In genomic region chr3L:22471586-22472291, dm6 we compare ENCODE assay signal across 5 fruit fly cellular contexts.
TF ChIP-seq lines count a peak whose summit lies in the region.

No protein-coding gene starts in this region.

- TF ChIP-seq CTCF in whole organism, embryonic (GFP tag; optimal IDR thresholded peaks at IDR 0.05; lab: Kevin White, UChicago), result no peak

TF ChIP-seq in whole organism, adult, 20 proteins besides CTCF, POLR2A, EP300 and RAD21 (continues in another document):
- TF ChIP-seq Clk (GFP tag; optimal IDR thresholded peaks at IDR 0.05; lab: Kevin White, UChicago) (peak; percentile 54), Crg-1 (GFP tag; optimal IDR thresholded peaks at IDR 0.05; lab: Kevin White, UChicago) (no peak), toe (GFP tag; optimal IDR thresholded peaks at IDR 0.05; lab: Kevin White, UChicago) (no peak), Mnt (GFP tag; optimal IDR thresholded peaks at IDR 0.05; lab: Kevin White, UChicago) (no peak), pad (GFP tag; optimal IDR thresholded peaks at IDR 0.05; lab: Kevin White, UChicago) (peak; percentile 59), bab1 (GFP tag; optimal IDR thresholded peaks at IDR 0.05; lab: Kevin White, UChicago) (no peak), cic (GFP tag; optimal IDR thresholded peaks at IDR 0.05; lab: Kevin White, UChicago) (peak; percentile 3), CG5204 (GFP tag; optimal IDR thresholded peaks at IDR 0.05; lab: Kevin White, UChicago) (no peak), CG12768 (GFP tag; optimal IDR thresholded peaks at IDR 0.05; lab: Kevin White, UChicago) (peak; percentile 81), CG11617 (GFP tag; optimal IDR thresholded peaks at IDR 0.05; lab: Kevin White, UChicago) (peak; percentile 88), Hr96 (GFP tag; optimal IDR thresholded peaks at IDR 0.05; lab: Kevin White, UChicago) (no peak), ovo (GFP tag; optimal IDR thresholded peaks at IDR 0.05; lab: Kevin White, UChicago) (no peak), CG1620 (GFP tag; optimal IDR thresholded peaks at IDR 0.05; lab: Kevin White, UChicago) (no peak), CG7045 (GFP tag; optimal IDR thresholded peaks at IDR 0.05; lab: Kevin White, UChicago) (peak; percentile 68), CG7101 (tag; optimal IDR thresholded peaks at IDR 0.05; lab: Kevin White, UChicago) (peak; percentile 83), cnc (optimal IDR thresholded peaks at IDR 0.05; lab: Kevin White, UChicago) (peak in 1 of 2 experiments; percentile 51), kay (GFP tag; lab: Kevin White, UChicago; ENCODE audit: borderline replicate concordance) (peak; percentile 23), tj (GFP tag; optimal IDR thresholded peaks at IDR 0.05; lab: Kevin White, UChicago) (peak; percentile 42)

TF ChIP-seq in whole organism, embryonic, 481 proteins besides CTCF, POLR2A, EP300 and RAD21 (continues in another document):
- TF ChIP-seq eve (GFP tag; optimal IDR thresholded peaks at IDR 0.05; lab: Kevin White, UChicago) (no peak), run (tag; optimal IDR thresholded peaks at IDR 0.05; lab: Kevin White, UChicago) (peak; percentile 11), Hey (tag; optimal IDR thresholded peaks at IDR 0.05; lab: Kevin White, UChicago) (no peak), Doc3 (GFP tag; IDR thresholded peaks at IDR 0.05; lab: Robert Waterston, UW; ENCODE audit: partially characterized antibody) (no peak), Tbp (GFP tag; optimal IDR thresholded peaks at IDR 0.05; lab: Kevin White, UChicago) (no peak), Nf-YC (tag; optimal IDR thresholded peaks at IDR 0.05; lab: Kevin White, UChicago) (no peak), CG6272 (GFP tag; IDR thresholded peaks at IDR 0.05; lab: Robert Waterston, UW) (peak; percentile 19; the same call in 1 of the 2 replicates), CG14667 (GFP tag; IDR thresholded peaks at IDR 0.05; lab: Robert Waterston, UW) (no peak), PHDP (tag; optimal IDR thresholded peaks at IDR 0.05; lab: Kevin White, UChicago) (peak; percentile 77), CG2678 (tag; optimal IDR thresholded peaks at IDR 0.05; lab: Kevin White, UChicago) (peak; percentile 81), CG9727 (GFP tag; optimal IDR thresholded peaks at IDR 0.05; lab: Kevin White, UChicago) (peak; percentile 43), D19A (tag; optimal IDR thresholded peaks at IDR 0.05; lab: Kevin White, UChicago) (no peak), NfI (GFP tag; optimal IDR thresholded peaks at IDR 0.05; lab: Kevin White, UChicago) (peak; percentile 59), CG4730 (GFP tag; IDR thresholded peaks at IDR 0.05; lab: Robert Waterston, UW) (peak; percentile 29; the same call in 1 of the 2 replicates), CG9437 (GFP tag; optimal IDR thresholded peaks at IDR 0.05; lab: Kevin White, UChicago) (peak; percentile 9), CG31365 (tag; optimal IDR thresholded peaks at IDR 0.05; lab: Kevin White, UChicago) (no peak), CG9876 (GFP tag; optimal IDR thresholded peaks at IDR 0.05; lab: Kevin White, UChicago) (no peak), da (GFP tag; optimal IDR thresholded peaks at IDR 0.05; lab: Kevin White, UChicago) (no peak), pita (GFP tag; optimal IDR thresholded peaks at IDR 0.05; lab: Kevin White, UChicago) (no peak)

TF ChIP-seq in whole organism, prepupa, 60 proteins besides CTCF, POLR2A, EP300 and RAD21 (continues in another document):
- no peak for TF ChIP-seq CG10669 (GFP tag; optimal IDR thresholded peaks at IDR 0.05; lab: Kevin White, UChicago)
- TF ChIP-seq CG6808 (GFP tag; optimal IDR thresholded peaks at IDR 0.05; lab: Kevin White, UChicago), result no peak
- no peak for TF ChIP-seq Eip78C (GFP tag; lab: Kevin White, UChicago)
- TF ChIP-seq Hr39 (GFP tag; optimal IDR thresholded peaks at IDR 0.05; lab: Kevin White, UChicago), result no peak
- no peak for TF ChIP-seq OdsH (GFP tag; optimal IDR thresholded peaks at IDR 0.05; lab: Kevin White, UChicago)
- no peak for TF ChIP-seq CG3032 (tag; optimal IDR thresholded peaks at IDR 0.05; lab: Kevin White, UChicago)
- TF ChIP-seq CG6792 (GFP tag; optimal IDR thresholded peaks at IDR 0.05; lab: Kevin White, UChicago), result no peak
- 0 out of 2 replicates have a peak, but pooled peaks have one; percentile 11 for TF ChIP-seq CG15336 (GFP tag; IDR thresholded peaks at IDR 0.05; lab: Robert Waterston, UW)
- TF ChIP-seq CG8319 (GFP tag; optimal IDR thresholded peaks at IDR 0.05; lab: Kevin White, UChicago), result no peak
- TF ChIP-seq Sox102F (GFP tag; optimal IDR thresholded peaks at IDR 0.05; lab: Kevin White, UChicago), result no peak
- no peak for TF ChIP-seq CG4318 (GFP tag; optimal IDR thresholded peaks at IDR 0.05; lab: Kevin White, UChicago)
- no peak for TF ChIP-seq CG9139 (GFP tag; optimal IDR thresholded peaks at IDR 0.05; lab: Kevin White, UChicago)
- no peak for TF ChIP-seq CG11762 (GFP tag; optimal IDR thresholded peaks at IDR 0.05; lab: Kevin White, UChicago; ENCODE audit: insufficient read depth)
- TF ChIP-seq lz (GFP tag; optimal IDR thresholded peaks at IDR 0.05; lab: Kevin White, UChicago), result no peak
- TF ChIP-seq fd85E (GFP tag; optimal IDR thresholded peaks at IDR 0.05; lab: Kevin White, UChicago), result no peak
- TF ChIP-seq ss (GFP tag; optimal IDR thresholded peaks at IDR 0.05; lab: Kevin White, UChicago), result no peak
- TF ChIP-seq CG8632 (GFP tag; optimal IDR thresholded peaks at IDR 0.05; lab: Kevin White, UChicago), result peak; percentile 2
- TF ChIP-seq CG6163 (GFP tag; IDR thresholded peaks at IDR 0.05; lab: Robert Waterston, UW), result peak; percentile 34; the same call in 1 of the 3 replicates
- no peak for TF ChIP-seq CG34406 (GFP tag; optimal IDR thresholded peaks at IDR 0.05; lab: Kevin White, UChicago)
- no peak for TF ChIP-seq Sox14 (GFP tag; optimal IDR thresholded peaks at IDR 0.05; lab: Kevin White, UChicago)

TF ChIP-seq in whole organism, pupa, 21 proteins besides CTCF, POLR2A, EP300 and RAD21:
- no peak for TF ChIP-seq CG12605 (GFP tag; IDR thresholded peaks at IDR 0.05; lab: Robert Waterston, UW)
- no peak for TF ChIP-seq gl (tag; optimal IDR thresholded peaks at IDR 0.05; lab: Kevin White, UChicago)
- TF ChIP-seq CG14655 (GFP tag; optimal IDR thresholded peaks at IDR 0.05; lab: Kevin White, UChicago), result peak; percentile 21
- 0 out of 3 replicates have a peak, but pooled peaks have one; percentile 15 for TF ChIP-seq CG4496 (GFP tag; IDR thresholded peaks at IDR 0.05; lab: Robert Waterston, UW)
TF ChIP-seq in whole organism, pupa: peak in this region for 2.

TF ChIP-seq in whole organism, wandering third instar larva, 38 proteins besides CTCF, POLR2A, EP300 and RAD21 (continues in another document):
- TF ChIP-seq Dfd (GFP tag; optimal IDR thresholded peaks at IDR 0.05; lab: Kevin White, UChicago) (no peak), usp (GFP tag; optimal IDR thresholded peaks at IDR 0.05; lab: Kevin White, UChicago) (no peak), pan (optimal IDR thresholded peaks at IDR 0.05; lab: Kevin White, UChicago) (no peak), CrebA (GFP tag; optimal IDR thresholded peaks at IDR 0.05; lab: Kevin White, UChicago; ENCODE audit: borderline replicate concordance) (peak; percentile 24), Abd-B (GFP tag; optimal IDR thresholded peaks at IDR 0.05; lab: Kevin White, UChicago) (no peak), dmrt93B (GFP tag; optimal IDR thresholded peaks at IDR 0.05; lab: Kevin White, UChicago) (no peak), Dif (GFP tag; optimal IDR thresholded peaks at IDR 0.05; lab: Kevin White, UChicago; ENCODE audit: partially characterized antibody) (peak; percentile 23), h (GFP tag; optimal IDR thresholded peaks at IDR 0.05; lab: Kevin White, UChicago) (no peak), woc (GFP tag; optimal IDR thresholded peaks at IDR 0.05; lab: Kevin White, UChicago) (no peak), dsf (GFP tag; optimal IDR thresholded peaks at IDR 0.05; lab: Kevin White, UChicago; ENCODE audit: borderline replicate concordance) (no peak), CG32264 (GFP tag; optimal IDR thresholded peaks at IDR 0.05; lab: Kevin White, UChicago) (no peak), HLH106 (tag; optimal IDR thresholded peaks at IDR 0.05; lab: Kevin White, UChicago) (peak; percentile 40), GATAd (GFP tag; optimal IDR thresholded peaks at IDR 0.05; lab: Kevin White, UChicago) (no peak), rgr (GFP tag; optimal IDR thresholded peaks at IDR 0.05; lab: Kevin White, UChicago) (peak; percentile 5), N (GFP tag; optimal IDR thresholded peaks at IDR 0.05; lab: Kevin White, UChicago) (no peak), fru (GFP tag; optimal IDR thresholded peaks at IDR 0.05; lab: Kevin White, UChicago) (no peak), dl (GFP tag; optimal IDR thresholded peaks at IDR 0.05; lab: Kevin White, UChicago; ENCODE audit: insufficient read depth in 1 of 2, partially characterized antibody in 2 of 2) (peak; percentile 5 to 24), Sp1 (GFP tag; optimal IDR thresholded peaks at IDR 0.05; lab: Kevin White, UChicago) (peak; percentile 25), Hr83 (GFP tag; optimal IDR thresholded peaks at IDR 0.05; lab: Kevin White, UChicago; ENCODE audit: poor library complexity, severe bottlenecking) (no peak), tai (GFP tag; optimal IDR thresholded peaks at IDR 0.05; lab: Kevin White, UChicago) (no peak), br (GFP tag; optimal IDR thresholded peaks at IDR 0.05; lab: Kevin White, UChicago) (no peak), Myc (optimal IDR thresholded peaks at IDR 0.05; lab: Kevin White, UChicago) (no peak), Hnf4 (GFP tag; optimal IDR thresholded peaks at IDR 0.05; lab: Kevin White, UChicago) (no peak), psq (GFP tag; optimal IDR thresholded peaks at IDR 0.05; lab: Kevin White, UChicago) (peak; percentile 47), brk (GFP tag; optimal IDR thresholded peaks at IDR 0.05; lab: Kevin White, UChicago) (no peak), foxo (GFP tag; optimal IDR thresholded peaks at IDR 0.05; lab: Kevin White, UChicago) (no peak), CG9705 (GFP tag; optimal IDR thresholded peaks at IDR 0.05; lab: Kevin White, UChicago) (no peak), Mio (GFP tag; optimal IDR thresholded peaks at IDR 0.05; lab: Kevin White, UChicago) (no peak), ey (GFP tag; optimal IDR thresholded peaks at IDR 0.05; lab: Kevin White, UChicago) (no peak), OdsH (GFP tag; optimal IDR thresholded peaks at IDR 0.05; lab: Kevin White, UChicago) (no peak), sage (GFP tag; optimal IDR thresholded peaks at IDR 0.05; lab: Kevin White, UChicago) (no peak), Hr78 (GFP tag; optimal IDR thresholded peaks at IDR 0.05; lab: Kevin White, UChicago) (no peak), jim (GFP tag; optimal IDR thresholded peaks at IDR 0.05; lab: Kevin White, UChicago) (no peak), lola (GFP tag; optimal IDR thresholded peaks at IDR 0.05; lab: Kevin White, UChicago) (no peak), sv (GFP tag; optimal IDR thresholded peaks at IDR 0.05; lab: Kevin White, UChicago) (no peak), Rel (GFP tag; optimal IDR thresholded peaks at IDR 0.05; lab: Kevin White, UChicago) (no peak), Rel (tag; optimal IDR thresholded peaks at IDR 0.05; lab: Kevin White, UChicago) (no peak), Jra (GFP tag; optimal IDR thresholded peaks at IDR 0.05; lab: Kevin White, UChicago) (peak; percentile 12)
